Fruit fly (Drosophila melanogaster) whole organism, prepupa: Measurements from ENCODE around the gene Sec71.

Experiments used
- CG15336 ChIP-seq: fragments of 200-800 bp; sonication (Bioruptor generic); IDR thresholded peaks from 2 replicates; pipeline ENCODE4 v1.3.6; 2022; ENCODE audit warnings: missing biosample characterization, missing genetic modification characterization
- CG31627 ChIP-seq: fragments of 200-800 bp; sonication (Bioruptor generic); optimal IDR thresholded peaks from 3 replicates; lab custom pipeline; 2016; ENCODE audit warnings: missing biosample characterization, missing genetic modification characterization
- CG6792 ChIP-seq: fragments of 200-800 bp; sonication (Bioruptor generic); optimal IDR thresholded peaks from 3 replicates; lab custom pipeline; 2016; ENCODE audit warnings: missing biosample characterization, missing genetic modification characterization
- CG6854 ChIP-seq: fragments of 200-800 bp; sonication (Bioruptor generic); optimal IDR thresholded peaks from 2 replicates; lab custom pipeline; 2017; ENCODE audit warnings: missing biosample characterization, mild to moderate bottlenecking, missing genetic modification characterization
- CG9139 ChIP-seq: fragments of 200-800 bp; sonication (Bioruptor generic); optimal IDR thresholded peaks from 3 replicates; lab custom pipeline; 2017; ENCODE audit warnings: missing biosample characterization, mild to moderate bottlenecking, missing genetic modification characterization
- Eip93F ChIP-seq: fragments of 200-800 bp; sonication (Bioruptor generic); optimal IDR thresholded peaks from 2 replicates; lab custom pipeline; 2016; ENCODE audit warnings: missing biosample characterization, mild to moderate bottlenecking, missing genetic modification characterization
- Gug ChIP-seq: fragments of 200-800 bp; sonication (Bioruptor generic); IDR thresholded peaks from 2 replicates; pipeline ENCODE4 v1.3.6; 2022; ENCODE audit warnings: missing biosample characterization, missing genetic modification characterization
- Lpt ChIP-seq: fragments of 200-800 bp; sonication (Bioruptor generic); optimal IDR thresholded peaks from 3 replicates; lab custom pipeline; 2016; ENCODE audit warnings: missing biosample characterization, missing genetic modification characterization
- OdsH ChIP-seq: fragments of 200-800 bp; sonication (Bioruptor generic); optimal IDR thresholded peaks from 3 replicates; lab custom pipeline; 2016; ENCODE audit warnings: missing biosample characterization, missing genetic modification characterization
- Sox102F ChIP-seq: fragments of 200-800 bp; sonication (Bioruptor generic); optimal IDR thresholded peaks from 2 replicates; lab custom pipeline; 2016; ENCODE audit warnings: missing biosample characterization, mild to moderate bottlenecking, missing genetic modification characterization
- Sox14 ChIP-seq: fragments of 200-800 bp; sonication (Bioruptor generic); optimal IDR thresholded peaks from 3 replicates; lab custom pipeline; 2016; ENCODE audit warnings: missing biosample characterization, missing genetic modification characterization

DNA sequence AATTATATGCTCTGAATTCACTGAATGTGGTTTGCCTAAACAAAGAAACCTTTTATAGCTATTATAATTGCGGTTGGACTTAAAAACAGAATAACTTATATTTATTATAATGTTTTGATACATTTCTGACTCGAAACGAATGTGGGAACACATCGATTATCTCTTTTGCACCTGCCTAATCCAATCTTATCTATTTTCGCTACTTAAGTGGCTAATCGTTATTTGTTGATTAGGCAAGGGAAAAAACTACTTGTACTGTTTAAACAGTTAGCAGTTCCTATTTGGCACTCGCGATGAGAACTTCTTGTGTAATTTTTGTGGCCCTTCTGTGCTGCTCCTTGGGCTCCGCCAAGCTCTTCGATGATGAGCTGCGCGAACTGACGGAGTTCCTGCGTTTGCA lies 55.8 kb downstream of the Sec71 start, which contains the start of gene CG7968:
- no peak for TF ChIP-seq CG6792 (GFP tag; lab: Kevin White, UChicago)
- TF ChIP-seq CG15336 (GFP tag; lab: Robert Waterston, UW): no peak
- TF ChIP-seq CG9139 (GFP tag; lab: Kevin White, UChicago): no peak
- TF ChIP-seq Sox102F (GFP tag; lab: Kevin White, UChicago): no peak
- no peak for TF ChIP-seq CG6854
- TF ChIP-seq Sox14 (GFP tag; lab: Kevin White, UChicago): no peak
- no peak for TF ChIP-seq Eip93F (GFP tag; lab: Kevin White, UChicago)
- no peak for TF ChIP-seq OdsH
- TF ChIP-seq Lpt (GFP tag; lab: Kevin White, UChicago): no peak
- TF ChIP-seq CG31627 (GFP tag; lab: Kevin White, UChicago): no peak
- TF ChIP-seq Gug: no peak
